Fruit fly (Drosophila melanogaster) whole organism, embryonic: ENCODE results near the gene MCU.
A peak's percentile ranks its signal among the peaks of the same experiment; 100 is the strongest.

Experiments
- CG10147 ChIP-seq: fragments of 200-800 bp; sonication (Bioruptor generic); optimal IDR thresholded peaks from 2 replicates; lab custom pipeline; 2019; ENCODE audit warnings: missing biosample characterization, mild to moderate bottlenecking, missing genetic modification characterization, moderate library complexity
- CG11504 ChIP-seq: fragments of 200-800 bp; sonication (Bioruptor generic); optimal IDR thresholded peaks from 3 replicates; lab custom pipeline; 2019; ENCODE audit warnings: missing biosample characterization, mild to moderate bottlenecking, missing genetic modification characterization, moderate library complexity
- CG12155 ChIP-seq: fragments of 200-800 bp; sonication (Bioruptor generic); optimal IDR thresholded peaks from 3 replicates; lab custom pipeline; 2016; ENCODE audit warnings: missing biosample characterization, missing genetic modification characterization
- CG12769 ChIP-seq: fragments of 200-800 bp; sonication (Bioruptor generic); optimal IDR thresholded peaks from 2 replicates; lab custom pipeline; 2019; ENCODE audit warnings: missing biosample characterization, mild to moderate bottlenecking, missing genetic modification characterization, moderate library complexity
- CG13296 ChIP-seq: fragments of 200-800 bp; sonication (Bioruptor generic); optimal IDR thresholded peaks from 3 replicates; lab custom pipeline; 2018; ENCODE audit warnings: missing biosample characterization, mild to moderate bottlenecking, missing genetic modification characterization
- CG13624 ChIP-seq: fragments of 200-800 bp; sonication (Bioruptor generic); optimal IDR thresholded peaks from 2 replicates; lab custom pipeline; 2016; ENCODE audit warnings: missing biosample characterization, missing genetic modification characterization
- CG15479 ChIP-seq: fragments of 200-800 bp; sonication (Bioruptor generic); optimal IDR thresholded peaks from 3 replicates; lab custom pipeline; 2019; ENCODE audit warnings: missing biosample characterization, mild to moderate bottlenecking, missing genetic modification characterization, moderate library complexity
- CG1603 ChIP-seq: fragments of 200-800 bp; sonication (Bioruptor generic); optimal IDR thresholded peaks from 2 replicates; lab custom pipeline; 2019; ENCODE audit warnings: missing biosample characterization, mild to moderate bottlenecking, missing genetic modification characterization, moderate library complexity
- CG16863 ChIP-seq: fragments of 200-800 bp; sonication (Bioruptor generic); optimal IDR thresholded peaks from 3 replicates; lab custom pipeline; 2016; ENCODE audit warnings: missing biosample characterization, missing genetic modification characterization
- CG17802 ChIP-seq: fragments of 200-800 bp; sonication (Bioruptor generic); optimal IDR thresholded peaks from 2 replicates; lab custom pipeline; 2018; ENCODE audit warnings: missing biosample characterization, mild to moderate bottlenecking, missing genetic modification characterization, moderate library complexity
- CG30403 ChIP-seq: fragments of 200-800 bp; sonication (Bioruptor generic); optimal IDR thresholded peaks from 3 replicates; lab custom pipeline; 2016; ENCODE audit warnings: missing biosample characterization, missing genetic modification characterization
- CG34422 ChIP-seq: fragments of 200-800 bp; sonication (Bioruptor generic); IDR thresholded peaks from 3 replicates; pipeline ENCODE4 v1.3.6; 2022; ENCODE audit warnings: missing biosample characterization, missing genetic modification characterization
- CG3838 ChIP-seq: fragments of 200-800 bp; sonication (Bioruptor generic); optimal IDR thresholded peaks from 3 replicates; lab custom pipeline; 2016; ENCODE audit warnings: missing biosample characterization, missing genetic modification characterization
- CG4820 ChIP-seq: fragments of 200-800 bp; sonication (Bioruptor generic); optimal IDR thresholded peaks from 3 replicates; lab custom pipeline; 2016; ENCODE audit warnings: missing biosample characterization, missing genetic modification characterization
- CG4854 ChIP-seq: fragments of 200-800 bp; sonication (Bioruptor generic); optimal IDR thresholded peaks from 2 replicates; lab custom pipeline; 2016; ENCODE audit warnings: missing biosample characterization, missing genetic modification characterization, inconsistent platforms
- CG6654 ChIP-seq: fragments of 200-800 bp; sonication (Bioruptor generic); optimal IDR thresholded peaks from 2 replicates; lab custom pipeline; 2017; ENCODE audit warnings: missing biosample characterization, mild to moderate bottlenecking, missing genetic modification characterization
- CG8281 ChIP-seq: fragments of 200-800 bp; sonication (Bioruptor generic); optimal IDR thresholded peaks from 2 replicates; lab custom pipeline; 2018; ENCODE audit warnings: missing biosample characterization, mild to moderate bottlenecking, missing genetic modification characterization, moderate library complexity
- D19A ChIP-seq: fragments of 200-800 bp; optimal IDR thresholded peaks from 3 replicates; lab custom pipeline; 2019; ENCODE audit warnings: missing biosample characterization, mild to moderate bottlenecking, missing genetic modification characterization, moderate library complexity
- Deaf1 ChIP-seq: fragments of 200-800 bp; optimal IDR thresholded peaks from 3 replicates; lab custom pipeline; 2019; ENCODE audit warnings: missing biosample characterization, mild to moderate bottlenecking, missing genetic modification characterization, moderate library complexity
- Doc3 ChIP-seq: fragments of 200-800 bp; sonication (Bioruptor generic); IDR thresholded peaks from 3 replicates; pipeline ENCODE4 v1.3.6; 2022; ENCODE audit warnings: missing biosample characterization, missing genetic modification characterization; ENCODE audit not compliant: partially characterized antibody
- Ets65A ChIP-seq: fragments of 200-800 bp; sonication (Bioruptor generic); peaks from one replicate; lab custom pipeline; 2016; ENCODE audit warnings: missing biosample characterization, missing genetic modification characterization
- HmgZ ChIP-seq: fragments of 200-800 bp; sonication (Bioruptor generic); optimal IDR thresholded peaks from 2 replicates; lab custom pipeline; 2018; ENCODE audit warnings: missing biosample characterization, mild to moderate bottlenecking, missing genetic modification characterization
- Hsf ChIP-seq: fragments of 200-800 bp; sonication (Bioruptor generic); optimal IDR thresholded peaks from 3 replicates; lab custom pipeline; 2016; ENCODE audit warnings: missing biosample characterization, missing genetic modification characterization
- Lhr ChIP-seq: fragments of 200-800 bp; sonication (Bioruptor generic); optimal IDR thresholded peaks from 3 replicates; lab custom pipeline; 2017; ENCODE audit warnings: mild to moderate bottlenecking, missing biosample characterization, missing genetic modification reagents, missing genetic modification characterization
- Mad ChIP-seq: fragments of 200-800 bp; sonication (Bioruptor generic); optimal IDR thresholded peaks from 2 replicates; lab custom pipeline; 2016; ENCODE audit warnings: missing biosample characterization, missing genetic modification characterization
- Meics ChIP-seq: fragments of 200-800 bp; sonication (Bioruptor generic); optimal IDR thresholded peaks from 2 replicates; lab custom pipeline; 2017; ENCODE audit warnings: missing biosample characterization, mild to moderate bottlenecking, missing genetic modification characterization
- NfI ChIP-seq: fragments of 200-800 bp; sonication (Bioruptor generic); optimal IDR thresholded peaks from 3 replicates; lab custom pipeline; 2018; ENCODE audit warnings: missing biosample characterization, mild to moderate bottlenecking, missing genetic modification characterization, moderate library complexity
- YL-1 ChIP-seq: fragments of 200-800 bp; sonication (Bioruptor generic); optimal IDR thresholded peaks from 3 replicates; lab custom pipeline; 2017; ENCODE audit warnings: missing biosample characterization, mild to moderate bottlenecking, missing genetic modification characterization
- al ChIP-seq: fragments of 200-800 bp; sonication (Bioruptor generic); IDR thresholded peaks from 2 replicates; pipeline ENCODE4 v1.3.6; 2022; ENCODE audit warnings: missing biosample characterization, missing genetic modification characterization
- aop ChIP-seq: fragments of 200-800 bp; sonication (Bioruptor generic); IDR thresholded peaks from 2 replicates; pipeline ENCODE4 v1.3.6; 2022; ENCODE audit warnings: missing biosample characterization, missing genetic modification characterization
- cato ChIP-seq: fragments of 200-800 bp; sonication (Bioruptor generic); optimal IDR thresholded peaks from 2 replicates; lab custom pipeline; 2016; ENCODE audit warnings: missing biosample characterization, missing genetic modification characterization, borderline replicate concordance
- danr ChIP-seq: fragments of 200-800 bp; sonication (Bioruptor generic); IDR thresholded peaks from 2 replicates; pipeline ENCODE4 v1.3.6; 2022; ENCODE audit warnings: missing biosample characterization, missing genetic modification characterization
- dpn ChIP-seq, 2 experiments: fragments of 200-800 bp; sonication (Bioruptor generic); optimal IDR thresholded peaks; 3 replicates each; lab custom pipeline; 2016; ENCODE audit warnings: missing biosample characterization in 2 of 2, missing genetic modification characterization in 2 of 2
- ems ChIP-seq: fragments of 200-800 bp; sonication (Bioruptor generic); optimal IDR thresholded peaks from 3 replicates; lab custom pipeline; 2016; ENCODE audit warnings: missing biosample characterization, missing genetic modification characterization
- en ChIP-seq: fragments of 200-800 bp; sonication (Bioruptor generic); optimal IDR thresholded peaks from 2 replicates; lab custom pipeline; 2016; ENCODE audit warnings: missing biosample characterization, missing genetic modification characterization
- fd102C ChIP-seq: fragments of 200-800 bp; sonication (Bioruptor generic); optimal IDR thresholded peaks from 2 replicates; lab custom pipeline; 2018; ENCODE audit warnings: missing biosample characterization, mild to moderate bottlenecking, missing genetic modification characterization, moderate library complexity
- gt ChIP-seq: fragments of 200-800 bp; sonication (Bioruptor generic); IDR thresholded peaks from 2 replicates; pipeline ENCODE4 v1.3.6; 2022; ENCODE audit warnings: missing biosample characterization, missing genetic modification characterization
- ind ChIP-seq: fragments of 200-800 bp; sonication (Bioruptor generic); optimal IDR thresholded peaks from 3 replicates; lab custom pipeline; 2016; ENCODE audit warnings: missing biosample characterization, missing genetic modification characterization
- lab ChIP-seq: fragments of 200-800 bp; sonication (Bioruptor generic); optimal IDR thresholded peaks from 3 replicates; lab custom pipeline; 2017; ENCODE audit warnings: missing biosample characterization, missing genetic modification characterization, mild to moderate bottlenecking, moderate library complexity, missing genetic modification reagents
- mld ChIP-seq: fragments of 200-800 bp; sonication (Bioruptor generic); IDR thresholded peaks from 3 replicates; pipeline ENCODE4 v1.3.6; 2022; ENCODE audit warnings: missing biosample characterization, missing genetic modification characterization; ENCODE audit not compliant: partially characterized antibody
- p53 ChIP-seq: fragments of 200-800 bp; sonication (Bioruptor generic); optimal IDR thresholded peaks from 2 replicates; lab custom pipeline; 2016; ENCODE audit warnings: missing biosample characterization, missing genetic modification characterization
- scrt ChIP-seq: fragments of 200-800 bp; sonication (Bioruptor generic); optimal IDR thresholded peaks from 2 replicates; lab custom pipeline; 2018; ENCODE audit warnings: missing biosample characterization, mild to moderate bottlenecking, missing genetic modification characterization, moderate library complexity
- sd ChIP-seq: fragments of 200-800 bp; sonication (Bioruptor generic); optimal IDR thresholded peaks from 3 replicates; lab custom pipeline; 2018; ENCODE audit warnings: missing biosample characterization, mild to moderate bottlenecking, missing genetic modification characterization, moderate library complexity
- sens ChIP-seq: fragments of 200-800 bp; sonication (Bioruptor generic); peaks from one replicate; lab custom pipeline; 2016; ENCODE audit warnings: missing biosample characterization, missing genetic modification characterization
- sna ChIP-seq: fragments of 200-800 bp; sonication (Bioruptor generic); IDR thresholded peaks from 2 replicates; pipeline ENCODE4 v1.3.6; 2022; ENCODE audit warnings: missing biosample characterization, missing genetic modification characterization; ENCODE audit not compliant: partially characterized antibody
- stc ChIP-seq: fragments of 200-800 bp; sonication (Bioruptor generic); IDR thresholded peaks from 2 replicates; pipeline ENCODE4 v1.3.6; 2022; ENCODE audit warnings: missing biosample characterization, missing genetic modification characterization
- trh ChIP-seq: fragments of 200-800 bp; sonication (Bioruptor generic); optimal IDR thresholded peaks from 2 replicates; lab custom pipeline; 2016; ENCODE audit warnings: missing biosample characterization, missing genetic modification characterization
- ttk ChIP-seq: fragments of 200-800 bp; sonication (Bioruptor generic); IDR thresholded peaks from 2 replicates; pipeline ENCODE4 v2.1.2; 2022; ENCODE audit warnings: missing biosample characterization, missing genetic modification characterization
- zfh1 ChIP-seq: fragments of 200-800 bp; sonication (Bioruptor generic); IDR thresholded peaks from 3 replicates; pipeline ENCODE4 v1.3.6; 2022; ENCODE audit warnings: missing biosample characterization, missing genetic modification characterization
- zfh2 ChIP-seq: fragments of 200-800 bp; sonication (Bioruptor generic); optimal IDR thresholded peaks from 2 replicates; lab custom pipeline; 2016; ENCODE audit warnings: missing biosample characterization, missing genetic modification characterization

MCU gene

DNA sequence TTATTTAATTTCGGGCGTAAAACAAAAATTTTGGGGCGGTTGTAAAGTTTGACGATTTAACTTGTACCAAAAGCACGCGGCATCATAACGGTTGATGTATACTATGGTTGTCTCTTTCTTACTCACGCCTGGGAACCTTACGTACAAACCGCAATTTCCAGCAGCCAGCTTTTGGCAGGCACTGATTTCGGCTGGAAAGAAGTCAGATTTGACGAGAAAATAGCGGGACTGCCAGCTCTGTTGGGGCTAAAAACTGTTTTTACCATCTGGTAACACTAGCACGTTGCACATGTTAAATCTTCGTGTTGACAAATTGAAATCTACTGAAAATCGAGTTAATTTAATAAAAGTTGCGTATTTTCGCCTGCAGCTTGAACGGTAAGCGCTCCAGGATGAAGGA is 55.4 kb downstream of the MCU start, which contains the start of gene zpg (continued):
- TF ChIP-seq CG6654 (no peak), CG17802 (no peak), fd102C (GFP tag; lab: Kevin White, UChicago) (no peak), aop (GFP tag; lab: Robert Waterston, UW) (no peak), danr (no peak), Mad (GFP tag; lab: Kevin White, UChicago) (peak; percentile 5), YL-1 (GFP tag; lab: Kevin White, UChicago) (peak; percentile 71), HmgZ (tag; lab: Kevin White, UChicago) (peak; percentile 75), mld (GFP tag; lab: Robert Waterston, UW) (no peak), Doc3 (GFP tag; lab: Robert Waterston, UW) (no peak), CG4820 (GFP tag; lab: Kevin White, UChicago) (no peak), CG16863 (no peak), trh (no peak), CG8281 (tag; lab: Kevin White, UChicago) (no peak), sd (no peak), CG34422 (GFP tag; lab: Robert Waterston, UW) (peak; percentile 65; the same call in 2 of the 3 replicates), CG11504 (tag; lab: Kevin White, UChicago) (no peak), p53 (GFP tag; lab: Kevin White, UChicago) (peak; percentile 76), cato (no peak), dpn (GFP tag; optimal IDR thresholded peaks at IDR 0.05; lab: Kevin White, UChicago) (no peak)

DNA sequence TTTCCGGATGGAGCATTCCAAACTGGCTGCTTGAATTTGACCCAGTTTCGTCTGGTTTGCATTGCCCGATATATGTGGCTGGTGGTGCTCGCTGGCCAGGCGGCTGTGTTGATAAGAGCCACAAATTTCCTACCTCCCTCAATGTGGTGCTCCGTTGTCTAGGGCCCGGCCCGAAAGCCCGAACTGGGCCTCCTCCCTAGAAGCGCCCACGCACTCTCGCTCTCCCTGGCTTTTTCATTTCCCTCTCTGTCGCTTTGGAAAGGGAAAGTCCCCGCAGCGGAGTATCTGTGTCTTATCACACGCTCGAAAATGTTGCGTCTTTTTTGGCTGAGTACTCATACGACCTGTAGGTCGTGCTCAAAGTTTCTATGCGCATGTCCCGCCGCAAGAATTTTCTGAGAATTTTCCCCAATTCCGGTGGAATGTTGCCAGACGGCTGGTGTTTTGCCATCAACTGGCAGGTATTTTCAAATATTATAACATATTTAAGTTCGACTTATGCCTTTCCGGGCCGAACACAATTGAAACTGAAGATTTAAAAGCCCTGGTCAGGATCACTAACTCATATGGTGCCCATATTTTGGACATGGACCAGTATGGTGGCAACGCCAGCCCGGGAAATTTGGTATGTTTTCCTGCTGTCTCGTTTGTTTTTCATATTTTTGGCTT is 58.5 kb downstream of the MCU start, which contains the start of gene axed:
axed (plus strand) TSS at position 442 of the 669 bp plus-strand sequence.
- TF ChIP-seq CG15479 (GFP tag; lab: Kevin White, UChicago) (no peak), gt (GFP tag; lab: Robert Waterston, UW) (no peak), CG16863 (peak; percentile 4), CG12155 (GFP tag; lab: Kevin White, UChicago) (peak; percentile 68), lab (GFP tag; lab: Kevin White, UChicago) (peak; percentile 39), CG12769 (tag; lab: Kevin White, UChicago) (peak; percentile 90), Meics (GFP tag; lab: Kevin White, UChicago) (peak; percentile 66), stc (GFP tag; lab: Robert Waterston, UW) (0 out of 2 replicates have a peak, but pooled peaks have one; percentile 17), Ets65A (peak; percentile 44), CG10147 (GFP tag; lab: Kevin White, UChicago) (peak; percentile 49), ind (peak; percentile 29), en (no peak), CG1603 (tag; lab: Kevin White, UChicago) (peak; percentile 14), zfh2 (no peak), CG4854 (GFP tag; lab: Kevin White, UChicago) (peak; percentile 10), zfh1 (GFP tag; lab: Robert Waterston, UW) (no peak), ttk (GFP tag; lab: Robert Waterston, UW) (no peak), Deaf1 (tag; lab: Kevin White, UChicago) (peak; percentile 46), ems (peak; percentile 33), al (peak; percentile 17; the same call in 1 of the 2 replicates), Lhr (no peak), sens (GFP tag; lab: Kevin White, UChicago) (peak; percentile 74), CG13296 (GFP tag; lab: Kevin White, UChicago) (peak; percentile 19), CG13624 (GFP tag; lab: Kevin White, UChicago) (no peak), scrt (peak; percentile 68), CG3838 (peak; percentile 11), Hsf (GFP tag; lab: Kevin White, UChicago) (peak; percentile 22), sna (GFP tag; lab: Robert Waterston, UW) (no peak), D19A (tag; lab: Kevin White, UChicago) (no peak), NfI (GFP tag; lab: Kevin White, UChicago) (peak; percentile 59), CG30403 (GFP tag; lab: Kevin White, UChicago) (peak; percentile 24)
